Worm (Caenorhabditis elegans): Measurements from ENCODE around the gene C17H12.11.

C17H12.11 gene

ce11 chrIV:6839091-6839522, 36.9 kb downstream of the C17H12.11 start (continued):
- TF ChIP-seq nhr-85 (tag) (peak; percentile 69), dsc-1 (tag; optimal IDR thresholded peaks at IDR 0.05) (peak; percentile 83), nhr-77 (tag; optimal IDR thresholded peaks at IDR 0.05) (peak; percentile 75), nhr-47 (tag; optimal IDR thresholded peaks at IDR 0.05) (peak; percentile 89), aha-1 (tag; optimal IDR thresholded peaks at IDR 0.05) (peak; percentile 24), fkh-4 (tag; optimal IDR thresholded peaks at IDR 0.05; ENCODE audit: borderline replicate concordance) (no peak), Y116A8C.19 (tag; optimal IDR thresholded peaks at IDR 0.05; ENCODE audit: borderline replicate concordance) (no peak), lsy-2 (tag; optimal IDR thresholded peaks at IDR 0.05) (peak; percentile 80 to 86), swsn-7 (tag; optimal IDR thresholded peaks at IDR 0.05) (peak; percentile 90), nhr-237 (tag; optimal IDR thresholded peaks at IDR 0.05) (peak; percentile 34), mdl-1 (tag; optimal IDR thresholded peaks at IDR 0.05) (peak in 1 of 2 experiments; percentile 41), isw-1 (GFP tag; IDR thresholded peaks at IDR 0.05) (peak; percentile 67), C04F5.9 (tag; optimal IDR thresholded peaks at IDR 0.05) (no peak), snu-23 (GFP tag; optimal IDR thresholded peaks at IDR 0.05) (peak; percentile 90), tbx-2 (tag; optimal IDR thresholded peaks at IDR 0.05) (peak; percentile 91), lin-13 (GFP tag; optimal IDR thresholded peaks at IDR 0.05) (peak; percentile 58), hlh-4 (tag; optimal IDR thresholded peaks at IDR 0.05) (no peak), blmp-1 (tag; optimal IDR thresholded peaks at IDR 0.05) (peak; percentile 80), lin-14 (GFP tag; optimal IDR thresholded peaks at IDR 0.05) (peak; percentile 99), fos-1 (tag; optimal IDR thresholded peaks at IDR 0.05) (peak; percentile 58), sup-37 (GFP tag; optimal IDR thresholded peaks at IDR 0.05) (peak; percentile 33), rnt-1 (tag; optimal IDR thresholded peaks at IDR 0.05) (peak; percentile 88), sox-4 (tag; optimal IDR thresholded peaks at IDR 0.05) (peak; percentile 18), nhr-11 (tag; optimal IDR thresholded peaks at IDR 0.05) (peak; percentile 77), hpl-2 (GFP tag; optimal IDR thresholded peaks at IDR 0.05) (no peak), jun-1 (tag; optimal IDR thresholded peaks at IDR 0.05) (peak; percentile 79), efl-1 (optimal IDR thresholded peaks at IDR 0.05) (peak; percentile 72 to 74), efl-1 (GFP tag; optimal IDR thresholded peaks at IDR 0.05 in 1 of 2) (peak; percentile 40 to 90), ceh-82 (tag; optimal IDR thresholded peaks at IDR 0.05) (peak; percentile 67 to 78 (median 77)), ceh-63 (GFP tag; optimal IDR thresholded peaks at IDR 0.05) (no peak), elt-2 (tag; optimal IDR thresholded peaks at IDR 0.05) (peak; percentile 92), mep-1 (tag; optimal IDR thresholded peaks at IDR 0.05) (peak; percentile 59), fkh-8 (tag; optimal IDR thresholded peaks at IDR 0.05) (peak; percentile 89), tlp-1 (tag; optimal IDR thresholded peaks at IDR 0.05) (no peak), egl-13 (tag; optimal IDR thresholded peaks at IDR 0.05) (peak; percentile 90), lin-39 (tag; optimal IDR thresholded peaks at IDR 0.05) (peak; percentile 61), nhr-90 (tag; optimal IDR thresholded peaks at IDR 0.05; ENCODE audit: poor library complexity) (peak; percentile 69), lir-3 (tag; optimal IDR thresholded peaks at IDR 0.05; ENCODE audit: poor library complexity) (peak; percentile 70), lin-15B (tag; optimal IDR thresholded peaks at IDR 0.05) (no peak), zag-1 (tag; optimal IDR thresholded peaks at IDR 0.05) (peak; percentile 73), skn-1 (tag; optimal IDR thresholded peaks at IDR 0.05) (peak; percentile 60), nhr-71 (tag; optimal IDR thresholded peaks at IDR 0.05) (peak; percentile 96), pqm-1 (tag; optimal IDR thresholded peaks at IDR 0.05) (peak; percentile 49)

- TF ChIP-seq vab-15 (tag; optimal IDR thresholded peaks at IDR 0.05) (no peak), nhr-237 (tag; optimal IDR thresholded peaks at IDR 0.05) (no peak), alr-1 (tag; optimal IDR thresholded peaks at IDR 0.05; ENCODE audit: borderline replicate concordance) (no peak), unc-130 (tag; optimal IDR thresholded peaks at IDR 0.05) (no peak), lin-35 (GFP tag; optimal IDR thresholded peaks at IDR 0.05) (peak in 1 of 2 experiments; percentile 39), ceh-88 (GFP tag; IDR thresholded peaks at IDR 0.05) (no peak), elt-2 (tag; optimal IDR thresholded peaks at IDR 0.05) (peak; percentile 67), snpc-4 (tag; optimal IDR thresholded peaks at IDR 0.05) (no peak), zip-4 (GFP tag; optimal IDR thresholded peaks at IDR 0.05) (no peak), elt-3 (tag; optimal IDR thresholded peaks at IDR 0.05) (peak in 1 of 6 experiments; percentile 76), ces-1 (GFP tag; optimal IDR thresholded peaks at IDR 0.05) (no peak), lin-14 (GFP tag; optimal IDR thresholded peaks at IDR 0.05) (peak; percentile 42), dsc-1 (tag; optimal IDR thresholded peaks at IDR 0.05) (peak; percentile 61), aly-2 (tag; optimal IDR thresholded peaks at IDR 0.05) (no peak), snu-23 (GFP tag; optimal IDR thresholded peaks at IDR 0.05) (peak; percentile 24), lir-3 (tag; optimal IDR thresholded peaks at IDR 0.05; ENCODE audit: poor library complexity) (no peak)
Observed at ce11 chrIV:6841562-6842282, 39.5 kb downstream of the C17H12.11 start.
